Worm (Caenorhabditis elegans) whole organism, L4/young adult: ENCODE measurements around the gene H20J04.4.

ENCODE experiments used
- W03F9.2 ChIP-seq: fragments of 150-350 bp; optimal IDR thresholded peaks from 2 replicates; lab custom pipeline; 2014; ENCODE audit warnings: missing biosample characterization, missing genetic modification characterization
- dao-5 ChIP-seq: sonication (generic microtip); optimal IDR thresholded peaks from 2 replicates; lab custom pipeline; 2016; ENCODE audit warnings: missing genotype, missing genetic modification characterization, moderate library complexity, missing compliant biosample characterization
- him-1 ChIP-seq: sonication (generic microtip); optimal IDR thresholded peaks from 2 replicates; lab custom pipeline; 2016; ENCODE audit warnings: missing genotype, missing genetic modification reagents, missing genetic modification characterization, missing compliant biosample characterization

ce11 chrII:4294801-4295200, 34.0 kb upstream of the H20J04.4 start, which contains the start of gene rml-4:
- TF ChIP-seq him-1 (tag; lab: Kevin White, UChicago) = no peak
- no peak for TF ChIP-seq dao-5 (tag; lab: Kevin White, UChicago)
- TF ChIP-seq W03F9.2 (tag; lab: Kevin White, UChicago) = no peak
